Worm (Caenorhabditis elegans): Measurements from ENCODE around the gene lin-9.

Gene lin-9

DNA sequence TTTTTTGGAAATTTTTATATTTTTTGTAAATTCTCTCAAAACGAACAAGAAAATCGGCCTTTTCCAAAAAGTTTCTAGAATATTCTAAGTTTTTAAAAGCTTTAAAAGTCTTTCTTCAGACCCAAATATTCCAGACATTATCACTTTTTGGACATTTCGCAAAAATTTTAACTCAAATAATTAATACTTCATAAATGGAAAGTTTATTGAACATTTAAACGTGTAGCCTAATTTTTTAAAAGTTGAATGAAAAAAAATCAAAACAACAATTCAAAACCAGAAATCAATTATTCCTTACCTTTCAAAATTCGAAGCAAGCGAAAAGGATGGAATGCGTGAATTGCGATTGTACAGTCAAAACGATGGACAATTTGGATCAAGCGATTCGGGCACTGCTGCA lies 15.9 kb upstream of the lin-9 start, which contains the start of gene ZK637.15:
TSS of gene ZK637.15 (plus strand) at position 301 of the 400 bp plus-strand sequence.
- TF ChIP-seq efl-1 (optimal IDR thresholded peaks at IDR 0.05), result no peak
- peak in 1 of 2 experiments; percentile 23 for TF ChIP-seq efl-1 (GFP tag; optimal IDR thresholded peaks at IDR 0.05 in 1 of 2)
- no peak for TF ChIP-seq lin-39 (tag; optimal IDR thresholded peaks at IDR 0.05)

DNA sequence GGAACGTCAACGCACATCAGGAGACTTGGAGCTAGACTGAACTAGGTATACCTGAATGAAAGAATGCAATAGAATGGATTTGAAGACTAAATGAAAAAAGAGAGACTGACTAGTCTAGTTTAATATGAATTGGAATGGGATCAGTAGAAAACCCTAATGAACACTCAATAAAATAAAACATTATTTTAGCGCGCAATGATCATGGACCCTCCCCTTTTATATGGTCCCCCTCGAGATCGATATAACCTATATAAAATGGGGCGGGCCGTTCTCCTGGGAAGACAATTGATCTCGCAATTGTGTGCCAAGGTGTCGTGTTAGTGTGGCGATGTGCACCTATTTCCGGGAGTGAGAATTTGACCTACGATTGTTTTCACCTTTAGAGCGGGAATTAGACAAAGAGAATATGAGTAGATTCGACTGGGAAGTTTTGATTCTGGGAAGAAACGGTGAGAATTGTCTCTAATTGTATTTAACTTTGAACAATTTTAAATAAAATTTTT lies 14.0 kb upstream of the lin-9 start, which contains the start of gene cdc-25.3:
TSS of gene cdc-25.3 (minus strand) at position 51 of the 503 bp plus-strand sequence.
- TF ChIP-seq skn-1 (tag; optimal IDR thresholded peaks at IDR 0.05) (no peak), nhr-12 (tag; optimal IDR thresholded peaks at IDR 0.05) (no peak), snu-23 (GFP tag; optimal IDR thresholded peaks at IDR 0.05) (no peak), nhr-237 (tag; optimal IDR thresholded peaks at IDR 0.05) (no peak), pqm-1 (tag; optimal IDR thresholded peaks at IDR 0.05) (no peak), nhr-76 (tag; optimal IDR thresholded peaks at IDR 0.05) (no peak), irx-1 (tag; optimal IDR thresholded peaks at IDR 0.05) (no peak), F16B12.6 (tag; optimal IDR thresholded peaks at IDR 0.05) (no peak), nhr-90 (tag; optimal IDR thresholded peaks at IDR 0.05; ENCODE audit: poor library complexity) (no peak)

DNA sequence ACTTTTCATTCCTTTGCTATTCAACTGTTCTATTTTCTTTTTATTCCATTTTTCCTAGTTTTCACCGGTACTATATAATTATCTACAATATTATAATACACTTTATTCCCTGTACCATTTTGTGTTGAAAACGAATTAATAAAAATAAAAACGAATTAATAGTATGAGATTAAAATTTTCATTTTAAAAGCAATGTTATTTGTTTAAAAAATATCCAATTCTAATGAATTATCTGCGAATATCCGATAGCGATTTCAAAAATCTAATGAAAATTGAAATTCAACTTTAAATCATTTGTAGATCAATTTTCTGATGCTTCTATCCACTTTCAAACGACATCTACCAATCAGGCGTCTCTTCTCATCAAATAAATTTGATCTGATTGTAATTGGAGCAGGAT lies 9.5 kb upstream of the lin-9 start, which contains the start of gene trxr-2:
TSS of gene trxr-2 (plus strand) at position 301 of the 400 bp plus-strand sequence.
- no peak for TF ChIP-seq nhr-237 (tag; optimal IDR thresholded peaks at IDR 0.05)
- no peak for TF ChIP-seq fos-1 (tag; optimal IDR thresholded peaks at IDR 0.05)
- TF ChIP-seq ceh-88 (GFP tag; IDR thresholded peaks at IDR 0.05), result no peak
- TF ChIP-seq zip-4 (GFP tag; optimal IDR thresholded peaks at IDR 0.05), result no peak
- TF ChIP-seq elt-2 (tag; optimal IDR thresholded peaks at IDR 0.05), result no peak
- no peak for TF ChIP-seq pax-3 (tag; optimal IDR thresholded peaks at IDR 0.05)

DNA sequence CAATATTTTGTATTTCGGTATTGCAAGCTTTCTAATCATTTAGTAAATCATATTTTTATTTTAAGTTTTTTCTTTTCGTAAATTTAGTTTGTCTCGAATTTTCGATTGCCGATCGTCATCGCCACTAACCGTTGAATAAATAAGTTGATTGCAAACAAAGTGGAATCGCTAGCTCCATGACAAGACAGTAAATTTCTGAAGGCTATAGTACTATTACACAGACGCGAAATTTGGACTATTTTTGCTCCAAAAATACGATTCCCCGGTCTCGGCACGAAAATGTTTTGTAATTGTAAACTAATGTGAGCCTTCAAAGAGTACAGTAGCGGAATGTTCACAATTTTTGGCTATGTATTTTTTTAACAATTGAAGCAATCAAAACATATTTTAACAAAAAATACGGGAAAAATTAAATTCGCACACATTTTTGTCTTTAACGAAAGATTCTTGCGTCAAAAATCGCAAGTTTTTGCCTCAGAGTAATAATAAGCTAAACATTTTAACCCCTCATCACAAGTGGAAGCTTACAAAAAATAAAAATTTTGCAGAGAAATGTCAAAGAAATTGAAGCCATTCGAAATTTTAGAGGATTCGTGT lies 7.8 kb upstream of the lin-9 start, which contains the start of gene tpk-1:
TSS of gene tpk-1 (plus strand) at position 547 of the 597 bp plus-strand sequence.
- TF ChIP-seq isw-1 (GFP tag; IDR thresholded peaks at IDR 0.05) (no peak), nhr-85 (tag) (no peak), aly-2 (tag; optimal IDR thresholded peaks at IDR 0.05) (no peak), ztf-11 (tag; optimal IDR thresholded peaks at IDR 0.05) (no peak), mab-9 (GFP tag; IDR thresholded peaks at IDR 0.05) (no peak), sptf-1 (tag; optimal IDR thresholded peaks at IDR 0.05) (no peak), nhr-84 (tag; optimal IDR thresholded peaks at IDR 0.05) (no peak), unc-30 (tag; optimal IDR thresholded peaks at IDR 0.05) (no peak), nhr-20 (tag; optimal IDR thresholded peaks at IDR 0.05) (no peak), lin-13 (GFP tag; optimal IDR thresholded peaks at IDR 0.05) (no peak), nhr-12 (tag; optimal IDR thresholded peaks at IDR 0.05) (no peak), pax-3 (tag; optimal IDR thresholded peaks at IDR 0.05) (no peak), tlp-1 (tag; optimal IDR thresholded peaks at IDR 0.05) (no peak), skn-1 (tag; optimal IDR thresholded peaks at IDR 0.05) (no peak), mef-2 (tag; optimal IDR thresholded peaks at IDR 0.05) (no peak), swsn-7 (tag; optimal IDR thresholded peaks at IDR 0.05) (no peak), nhr-77 (tag; optimal IDR thresholded peaks at IDR 0.05) (no peak), irx-1 (tag; optimal IDR thresholded peaks at IDR 0.05) (no peak), Y116A8C.19 (tag; optimal IDR thresholded peaks at IDR 0.05; ENCODE audit: borderline replicate concordance) (no peak), tbx-2 (tag; optimal IDR thresholded peaks at IDR 0.05) (no peak)

DNA sequence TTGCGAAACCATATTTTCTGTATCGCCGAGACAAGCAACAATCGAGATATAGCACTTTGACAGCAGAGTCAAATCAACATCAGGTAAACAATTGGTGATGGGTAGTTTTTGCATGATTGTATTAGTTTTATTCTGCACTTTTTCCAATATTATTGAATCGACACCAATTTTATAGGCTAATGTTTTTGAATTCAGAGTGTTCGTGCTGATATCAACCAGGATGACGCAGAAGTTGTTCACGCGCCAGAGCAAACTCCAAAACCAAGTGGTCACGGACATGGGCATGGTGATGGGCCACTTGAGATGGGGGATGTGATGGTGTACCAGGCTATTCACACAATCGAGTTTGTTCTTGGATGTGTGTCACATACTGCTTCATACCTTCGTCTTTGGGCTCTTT lies 6.2 kb upstream of the lin-9 start:
- TF ChIP-seq ets-5 (GFP tag; IDR thresholded peaks at IDR 0.05), result no peak
- no peak for TF ChIP-seq isw-1 (GFP tag; IDR thresholded peaks at IDR 0.05)
- TF ChIP-seq sup-37 (GFP tag; optimal IDR thresholded peaks at IDR 0.05), result no peak
- TF ChIP-seq snpc-4 (tag; optimal IDR thresholded peaks at IDR 0.05), result no peak
- no peak for TF ChIP-seq unc-98 (GFP tag; IDR thresholded peaks at IDR 0.05)
- no peak for TF ChIP-seq lin-39 (tag; optimal IDR thresholded peaks at IDR 0.05)
- TF ChIP-seq blmp-1 (tag; optimal IDR thresholded peaks at IDR 0.05), result no peak
- no peak for TF ChIP-seq nhr-237 (tag; optimal IDR thresholded peaks at IDR 0.05)
- TF ChIP-seq egl-27 (tag; optimal IDR thresholded peaks at IDR 0.05), result no peak
- no peak for TF ChIP-seq ama-1 (optimal IDR thresholded peaks at IDR 0.05)
- no peak for TF ChIP-seq nhr-11 (tag; optimal IDR thresholded peaks at IDR 0.05)
- TF ChIP-seq irx-1 (tag; optimal IDR thresholded peaks at IDR 0.05), result no peak
- TF ChIP-seq efl-1 (optimal IDR thresholded peaks at IDR 0.05), result no peak
- TF ChIP-seq efl-1 (GFP tag; optimal IDR thresholded peaks at IDR 0.05 in 1 of 2), result no peak
- TF ChIP-seq mep-1 (tag; optimal IDR thresholded peaks at IDR 0.05), result no peak
- TF ChIP-seq nhr-28 (tag; optimal IDR thresholded peaks at IDR 0.05), result no peak
- no peak for TF ChIP-seq jun-1 (tag; optimal IDR thresholded peaks at IDR 0.05)
